Worm (Caenorhabditis elegans) whole organism, young adult: ENCODE data around the gene wbp-11.

Experiments
- F23B12.7 ChIP-seq: sonication (generic microtip); optimal IDR thresholded peaks from 2 replicates; lab custom pipeline; 2017; ENCODE audit warnings: missing genetic modification characterization, mild to moderate bottlenecking, missing compliant biosample characterization, antibody characterized with exemption, moderate library complexity; ENCODE audit not compliant: insufficient read depth
- ama-1 ChIP-seq, 3 experiments: fragments of 150-350 bp in 1 of 3; sonication (generic microtip) in 2 of 3; optimal IDR thresholded peaks; 2 replicates each; lab custom pipeline; 2014 to 2018; ENCODE audit warnings: missing biosample characterization in 2 of 3, missing genetic modification characterization in 2 of 3, missing genetic modification reagents in 2 of 3
- cebp-2 ChIP-seq: fragments of 200-800 bp; sonication (Bioruptor generic); IDR thresholded peaks from 2 replicates; pipeline ENCODE4 v1.3.6; 2022; ENCODE audit warnings: missing genetic modification characterization, missing compliant biosample characterization
- ceh-91 ChIP-seq: fragments of 200-800 bp; sonication (Bioruptor generic); IDR thresholded peaks from 2 replicates; pipeline ENCODE4 v1.3.6; 2022; ENCODE audit warnings: missing genetic modification reagents, missing genetic modification characterization, missing compliant biosample characterization
- egl-44 ChIP-seq: fragments of 200-800 bp; sonication (Bioruptor generic); IDR thresholded peaks from 2 replicates; pipeline ENCODE4 v1.3.6; 2022; ENCODE audit warnings: missing genetic modification reagents, missing genetic modification characterization, missing compliant biosample characterization
- him-1 ChIP-seq: sonication (generic microtip); optimal IDR thresholded peaks from 2 replicates; lab custom pipeline; 2016; ENCODE audit warnings: missing genotype, missing genetic modification reagents, missing genetic modification characterization, missing compliant biosample characterization
- lin-40 ChIP-seq: sonication (generic microtip); optimal IDR thresholded peaks from 2 replicates; lab custom pipeline; 2016; ENCODE audit warnings: missing genetic modification characterization, mild to moderate bottlenecking, missing compliant biosample characterization, missing genotype, missing genetic modification reagents
- nhr-90 ChIP-seq: sonication (generic microtip); optimal IDR thresholded peaks from 2 replicates; lab custom pipeline; 2016; ENCODE audit warnings: missing genotype, mild to moderate bottlenecking, missing genetic modification characterization, missing compliant biosample characterization
- somi-1 ChIP-seq: fragments of 200-800 bp; sonication (Bioruptor generic); optimal IDR thresholded peaks from 2 replicates; lab custom pipeline; 2018; ENCODE audit warnings: mild to moderate bottlenecking, missing genetic modification characterization, missing compliant biosample characterization
- unc-62 ChIP-seq: fragments of 150-350 bp; optimal IDR thresholded peaks from 2 replicates; lab custom pipeline; 2014; ENCODE audit warnings: missing biosample characterization, missing genetic modification reagents, missing genetic modification characterization

- TF ChIP-seq cebp-2 (GFP tag; lab: Robert Waterston, UW): no peak
- TF ChIP-seq nhr-90: no peak
- TF ChIP-seq him-1 (tag; lab: Kevin White, UChicago): no peak
- no peak for TF ChIP-seq F23B12.7 (tag; lab: Kevin White, UChicago)
- TF ChIP-seq ceh-91 (GFP tag; lab: Robert Waterston, UW): no peak
- no peak for TF ChIP-seq egl-44 (GFP tag; lab: Robert Waterston, UW)
- no peak for TF ChIP-seq ama-1 (optimal IDR thresholded peaks at IDR 0.05; lab: Kevin White, UChicago)
- TF ChIP-seq ama-1 (GFP tag; optimal IDR thresholded peaks at IDR 0.05; lab: Kevin White, UChicago): no peak
- TF ChIP-seq lin-40 (tag; lab: Kevin White, UChicago): no peak
- TF ChIP-seq somi-1: no peak
- no peak for TF ChIP-seq unc-62 (GFP tag; lab: Kevin White, UChicago)
Observed at ce11 chrII:10206425-10206824, 33.7 kb downstream of the wbp-11 start, which contains the start of gene T01E8.1.
